Fruit fly (Drosophila melanogaster): ENCODE measurements around the gene CG16989.

Gene CG16989

dm6 chrX:756856-757255 is 36.1 kb upstream of the CG16989 start:
- no peak for TF ChIP-seq rn (GFP tag; IDR thresholded peaks at IDR 0.05)
- no peak for TF ChIP-seq Snoo (tag; optimal IDR thresholded peaks at IDR 0.05)
- no peak for TF ChIP-seq CG14655 (GFP tag; optimal IDR thresholded peaks at IDR 0.05)
- TF ChIP-seq fd96Ca (GFP tag; IDR thresholded peaks at IDR 0.05), result no peak
- no peak for TF ChIP-seq CG10348 (GFP tag; IDR thresholded peaks at IDR 0.05)
- TF ChIP-seq D1 (tag; optimal IDR thresholded peaks at IDR 0.05), result no peak
- TF ChIP-seq Pif1B (GFP tag; optimal IDR thresholded peaks at IDR 0.05), result no peak
- no peak for TF ChIP-seq CG15710 (tag; optimal IDR thresholded peaks at IDR 0.05)
- no peak for TF ChIP-seq EcR (GFP tag; optimal IDR thresholded peaks at IDR 0.05)
- TF ChIP-seq Ets98B (GFP tag; IDR thresholded peaks at IDR 0.05), result no peak
- TF ChIP-seq CG34367 (tag; optimal IDR thresholded peaks at IDR 0.05), result no peak
- TF ChIP-seq CG12605 (GFP tag; IDR thresholded peaks at IDR 0.05), result no peak

dm6 chrX:758892-759621 is 33.9 kb upstream of the CG16989 start, which contains the start of gene CG5273:
Gene CG5273, plus strand, starts transcription at chrX:759594.
- TF ChIP-seq D1 (tag; optimal IDR thresholded peaks at IDR 0.05) (no peak), gl (tag; optimal IDR thresholded peaks at IDR 0.05) (no peak), CG8301 (tag; optimal IDR thresholded peaks at IDR 0.05) (no peak), CG15710 (tag; optimal IDR thresholded peaks at IDR 0.05) (peak; percentile 11), CG4496 (GFP tag; IDR thresholded peaks at IDR 0.05) (no peak), CG32121 (GFP tag; IDR thresholded peaks at IDR 0.05) (no peak; the same call in 1 of the 2 replicates), CG8159 (tag; optimal IDR thresholded peaks at IDR 0.05) (peak; percentile 9), CG9948 (tag; optimal IDR thresholded peaks at IDR 0.05) (no peak), EcR (GFP tag; optimal IDR thresholded peaks at IDR 0.05) (peak; percentile 61), CG34367 (tag; optimal IDR thresholded peaks at IDR 0.05) (no peak), CG14655 (GFP tag; optimal IDR thresholded peaks at IDR 0.05) (no peak), CG17806 (tag; optimal IDR thresholded peaks at IDR 0.05) (no peak), Snoo (tag; optimal IDR thresholded peaks at IDR 0.05) (no peak), CG13204 (GFP tag; optimal IDR thresholded peaks at IDR 0.05) (no peak), fd96Ca (GFP tag; IDR thresholded peaks at IDR 0.05) (peak; percentile 47; the same call in 1 of the 3 replicates), rn (GFP tag; IDR thresholded peaks at IDR 0.05) (no peak), Pif1B (GFP tag; optimal IDR thresholded peaks at IDR 0.05) (peak; percentile 1), Ets98B (GFP tag; IDR thresholded peaks at IDR 0.05) (0 out of 2 replicates have a peak, but pooled peaks have one; percentile 13), Pif1A (GFP tag; optimal IDR thresholded peaks at IDR 0.05) (peak; percentile 24), CG10348 (GFP tag; IDR thresholded peaks at IDR 0.05) (no peak), CG12605 (GFP tag; IDR thresholded peaks at IDR 0.05) (no peak)

DNA sequence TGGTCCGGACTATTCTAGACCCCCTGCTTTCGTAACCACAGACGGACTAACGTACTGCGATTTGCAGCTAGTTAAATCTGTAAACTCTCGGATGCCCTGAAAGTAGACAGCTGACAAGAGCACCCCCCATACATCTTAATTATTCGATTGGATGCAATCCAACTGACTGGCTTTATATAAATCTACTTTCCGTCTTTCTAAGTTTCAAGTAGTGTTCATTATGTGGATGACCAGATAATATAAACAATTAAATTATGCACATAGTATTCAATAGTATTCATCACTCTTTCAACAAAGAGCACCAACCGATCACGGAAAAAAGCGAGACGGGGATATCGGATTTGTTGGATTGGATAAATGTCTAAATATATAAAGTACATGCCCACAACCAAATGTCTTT is 30.9 kb upstream of the CG16989 start:
- TF ChIP-seq CG14655 (GFP tag; optimal IDR thresholded peaks at IDR 0.05) (no peak), Pif1B (GFP tag; optimal IDR thresholded peaks at IDR 0.05) (no peak), CG10348 (GFP tag; IDR thresholded peaks at IDR 0.05) (no peak), CG4496 (GFP tag; IDR thresholded peaks at IDR 0.05) (no peak), CG8301 (tag; optimal IDR thresholded peaks at IDR 0.05) (no peak), Snoo (tag; optimal IDR thresholded peaks at IDR 0.05) (no peak), CG34367 (tag; optimal IDR thresholded peaks at IDR 0.05) (no peak), CG9948 (tag; optimal IDR thresholded peaks at IDR 0.05) (no peak), EcR (GFP tag; optimal IDR thresholded peaks at IDR 0.05) (no peak)

- TF ChIP-seq CG12605 (GFP tag; IDR thresholded peaks at IDR 0.05), result peak; percentile 54
- peak; percentile 18 for TF ChIP-seq Pif1A (GFP tag; optimal IDR thresholded peaks at IDR 0.05)
- TF ChIP-seq CG9948 (tag; optimal IDR thresholded peaks at IDR 0.05), result peak; percentile 8
- peak; percentile 31 for TF ChIP-seq CG15710 (tag; optimal IDR thresholded peaks at IDR 0.05)
- peak; percentile 48 for TF ChIP-seq CG13204 (GFP tag; optimal IDR thresholded peaks at IDR 0.05)
- peak; percentile 19 for TF ChIP-seq CG17806 (tag; optimal IDR thresholded peaks at IDR 0.05)
- TF ChIP-seq Pif1B (GFP tag; optimal IDR thresholded peaks at IDR 0.05), result peak; percentile 39
- TF ChIP-seq Snoo (tag; optimal IDR thresholded peaks at IDR 0.05), result peak; percentile 88
- peak; percentile 25 for TF ChIP-seq CG8301 (tag; optimal IDR thresholded peaks at IDR 0.05)
- TF ChIP-seq gl (tag; optimal IDR thresholded peaks at IDR 0.05), result no peak
- peak; percentile 86 for TF ChIP-seq CG4496 (GFP tag; IDR thresholded peaks at IDR 0.05)
- TF ChIP-seq Ets98B (GFP tag; IDR thresholded peaks at IDR 0.05), result peak; percentile 78
- TF ChIP-seq EcR (GFP tag; optimal IDR thresholded peaks at IDR 0.05), result no peak
- peak; percentile 61; the same call in 2 of the 3 replicates for TF ChIP-seq fd96Ca (GFP tag; IDR thresholded peaks at IDR 0.05)
- TF ChIP-seq CG14655 (GFP tag; optimal IDR thresholded peaks at IDR 0.05), result peak; percentile 55
- peak; percentile 42; the same call in 1 of the 2 replicates for TF ChIP-seq rn (GFP tag; IDR thresholded peaks at IDR 0.05)
- no peak for TF ChIP-seq D1 (tag; optimal IDR thresholded peaks at IDR 0.05)
- TF ChIP-seq CG10348 (GFP tag; IDR thresholded peaks at IDR 0.05), result no peak
- TF ChIP-seq CG32121 (GFP tag; IDR thresholded peaks at IDR 0.05), result peak; percentile 47; the same call in 1 of the 2 replicates
- TF ChIP-seq CG34367 (tag; optimal IDR thresholded peaks at IDR 0.05), result peak; percentile 73
- peak; percentile 28 for TF ChIP-seq CG8159 (tag; optimal IDR thresholded peaks at IDR 0.05)
These were observed 27.9 kb upstream of the CG16989 start, which contains the start of gene RpL22 for dm6 chrX:765039-765508. Gene RpL22, minus strand, starts transcription at chrX:765130.

DNA sequence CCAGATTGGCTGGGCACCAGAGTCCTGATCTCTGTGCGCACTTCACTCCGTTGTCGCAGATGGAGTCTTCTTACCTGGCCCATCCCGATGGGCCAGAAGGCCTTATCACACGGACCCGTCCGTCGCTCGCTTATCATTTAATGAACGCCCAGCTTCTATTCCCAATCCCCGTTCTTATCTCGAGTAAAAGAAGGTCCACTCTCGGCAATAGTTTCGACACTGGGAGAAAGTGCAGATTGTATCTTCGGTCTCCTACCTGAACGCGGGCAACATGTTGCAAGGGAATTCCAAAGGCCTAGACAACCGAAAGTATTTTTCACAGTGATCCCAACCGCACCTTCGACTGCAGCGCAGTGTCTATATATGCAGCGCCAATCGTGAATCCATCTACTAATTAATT is 26.9 kb upstream of the CG16989 start:
- TF ChIP-seq CG34367 (tag; optimal IDR thresholded peaks at IDR 0.05) (no peak), CG8301 (tag; optimal IDR thresholded peaks at IDR 0.05) (no peak), Pif1A (GFP tag; optimal IDR thresholded peaks at IDR 0.05) (no peak), CG9948 (tag; optimal IDR thresholded peaks at IDR 0.05) (peak; percentile 25), fd96Ca (GFP tag; IDR thresholded peaks at IDR 0.05) (0 out of 3 replicates have a peak, but pooled peaks have one; percentile 13), D1 (tag; optimal IDR thresholded peaks at IDR 0.05) (no peak), CG32121 (GFP tag; IDR thresholded peaks at IDR 0.05) (no peak), gl (tag; optimal IDR thresholded peaks at IDR 0.05) (no peak), CG4496 (GFP tag; IDR thresholded peaks at IDR 0.05) (no peak; the same call in 2 of the 3 replicates), CG13204 (GFP tag; optimal IDR thresholded peaks at IDR 0.05) (no peak), Ets98B (GFP tag; IDR thresholded peaks at IDR 0.05) (no peak), CG12605 (GFP tag; IDR thresholded peaks at IDR 0.05) (no peak), rn (GFP tag; IDR thresholded peaks at IDR 0.05) (no peak), CG8159 (tag; optimal IDR thresholded peaks at IDR 0.05) (peak; percentile 66), EcR (GFP tag; optimal IDR thresholded peaks at IDR 0.05) (no peak), Snoo (tag; optimal IDR thresholded peaks at IDR 0.05) (no peak), CG14655 (GFP tag; optimal IDR thresholded peaks at IDR 0.05) (peak; percentile 45), Pif1B (GFP tag; optimal IDR thresholded peaks at IDR 0.05) (no peak), CG10348 (GFP tag; IDR thresholded peaks at IDR 0.05) (no peak), CG15710 (tag; optimal IDR thresholded peaks at IDR 0.05) (peak; percentile 6), CG17806 (tag; optimal IDR thresholded peaks at IDR 0.05) (peak; percentile 6)
